Fruit fly (Drosophila melanogaster): Measurements from ENCODE around the gene CG42876.

Gene CG42876

DNA sequence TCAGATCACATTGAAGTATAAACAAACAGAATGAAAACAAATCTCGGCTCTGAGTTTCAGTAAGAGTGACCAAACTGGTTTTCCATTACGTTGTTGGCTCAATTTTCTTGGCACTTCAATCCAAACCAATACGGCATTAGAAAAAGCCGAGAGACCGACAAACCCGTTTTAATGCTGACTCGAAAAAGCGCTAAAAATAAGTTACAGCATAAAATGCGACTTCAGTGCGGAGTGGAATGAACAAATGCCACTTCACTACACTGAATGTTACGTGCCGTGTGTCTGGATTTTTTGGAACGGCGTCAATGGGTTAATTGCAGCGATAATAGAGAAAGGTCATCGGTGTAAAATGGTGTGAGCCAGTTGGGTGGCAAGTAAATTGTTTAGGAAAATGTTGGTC, 51.3 kb downstream of the CG42876 start:
- TF ChIP-seq noc (tag; optimal IDR thresholded peaks at IDR 0.05), result no peak
